ENCODE assay signal across 5 fruit fly cellular contexts in genomic region chr3L:21027657-21028255, dm6.
A peak's percentile ranks its signal among the peaks of the same experiment; 100 is the strongest.
TF ChIP-seq lines count a peak whose summit lies in the region.

Gene Pdss2 (plus strand): TSS chr3L:21027915.

- no peak for TF ChIP-seq CTCF in whole organism, embryonic (GFP tag; optimal IDR thresholded peaks at IDR 0.05; lab: Kevin White, UChicago)

TF ChIP-seq in whole organism, adult, 20 proteins besides CTCF, POLR2A, EP300 and RAD21 (continues in another document):
- no peak for TF ChIP-seq CG5204 (GFP tag; optimal IDR thresholded peaks at IDR 0.05; lab: Kevin White, UChicago)
- TF ChIP-seq toe (GFP tag; optimal IDR thresholded peaks at IDR 0.05; lab: Kevin White, UChicago): peak; percentile 86
- peak; percentile 74 for TF ChIP-seq CG12768 (GFP tag; optimal IDR thresholded peaks at IDR 0.05; lab: Kevin White, UChicago)
- TF ChIP-seq CG7101 (tag; optimal IDR thresholded peaks at IDR 0.05; lab: Kevin White, UChicago): peak; percentile 72
- peak; percentile 63 for TF ChIP-seq bab1 (GFP tag; optimal IDR thresholded peaks at IDR 0.05; lab: Kevin White, UChicago)
- peak; percentile 59 for TF ChIP-seq CG11617 (GFP tag; optimal IDR thresholded peaks at IDR 0.05; lab: Kevin White, UChicago)
- peak; percentile 76 for TF ChIP-seq Hr96 (GFP tag; optimal IDR thresholded peaks at IDR 0.05; lab: Kevin White, UChicago)
- TF ChIP-seq Clk (GFP tag; optimal IDR thresholded peaks at IDR 0.05; lab: Kevin White, UChicago): peak; percentile 63
- TF ChIP-seq kay (GFP tag; lab: Kevin White, UChicago; ENCODE audit: borderline replicate concordance): no peak
- TF ChIP-seq CG1620 (GFP tag; optimal IDR thresholded peaks at IDR 0.05; lab: Kevin White, UChicago): peak; percentile 78
- peak; percentile 49 for TF ChIP-seq Crg-1 (GFP tag; optimal IDR thresholded peaks at IDR 0.05; lab: Kevin White, UChicago)
- TF ChIP-seq ovo (GFP tag; optimal IDR thresholded peaks at IDR 0.05; lab: Kevin White, UChicago): peak; percentile 80
- TF ChIP-seq CG14711 (tag; optimal IDR thresholded peaks at IDR 0.05; lab: Kevin White, UChicago): peak; percentile 41
- TF ChIP-seq cic (GFP tag; optimal IDR thresholded peaks at IDR 0.05; lab: Kevin White, UChicago): no peak
- TF ChIP-seq pad (GFP tag; optimal IDR thresholded peaks at IDR 0.05; lab: Kevin White, UChicago): peak; percentile 55
- TF ChIP-seq CG7045 (GFP tag; optimal IDR thresholded peaks at IDR 0.05; lab: Kevin White, UChicago): peak; percentile 45
- peak; percentile 47 for TF ChIP-seq CG33017 (tag; optimal IDR thresholded peaks at IDR 0.05; lab: Kevin White, UChicago)
- TF ChIP-seq Mnt (GFP tag; optimal IDR thresholded peaks at IDR 0.05; lab: Kevin White, UChicago): peak; percentile 77

TF ChIP-seq in whole organism, embryonic, 481 proteins besides CTCF, POLR2A, EP300 and RAD21 (continues in another document):
- TF ChIP-seq HLH3B (GFP tag; IDR thresholded peaks at IDR 0.05; lab: Robert Waterston, UW) (peak; percentile 57; the same call in 1 of the 2 replicates), caup (GFP tag; optimal IDR thresholded peaks at IDR 0.05; lab: Kevin White, UChicago; ENCODE audit: severe bottlenecking) (peak; percentile 59), CG15269 (tag; optimal IDR thresholded peaks at IDR 0.05; lab: Kevin White, UChicago) (peak; percentile 68), CG3847 (GFP tag; IDR thresholded peaks at IDR 0.05; lab: Robert Waterston, UW) (peak; percentile 72), Atf6 (GFP tag; IDR thresholded peaks at IDR 0.05; lab: Robert Waterston, UW) (peak; percentile 57; the same call in 1 of the 2 replicates), en (GFP tag; optimal IDR thresholded peaks at IDR 0.05; lab: Kevin White, UChicago) (no peak), HLHmδ (GFP tag; optimal IDR thresholded peaks at IDR 0.05; lab: Kevin White, UChicago) (peak; percentile 77), CG12155 (GFP tag; optimal IDR thresholded peaks at IDR 0.05; lab: Kevin White, UChicago) (peak; percentile 73), Doc2 (GFP tag; IDR thresholded peaks at IDR 0.05; lab: Robert Waterston, UW) (no peak), Spps (tag; optimal IDR thresholded peaks at IDR 0.05; lab: Kevin White, UChicago) (no peak), otp (GFP tag; IDR thresholded peaks at IDR 0.05; lab: Robert Waterston, UW) (peak; percentile 43; the same call in 1 of the 3 replicates), Rx (GFP tag; IDR thresholded peaks at IDR 0.05; lab: Robert Waterston, UW) (peak; percentile 61), CG8281 (tag; optimal IDR thresholded peaks at IDR 0.05; lab: Kevin White, UChicago) (peak; percentile 26), CG9797 (GFP tag; optimal IDR thresholded peaks at IDR 0.05; lab: Kevin White, UChicago) (peak; percentile 84), CG14441 (GFP tag; IDR thresholded peaks at IDR 0.05; lab: Robert Waterston, UW) (peak; percentile 77), CG11093 (GFP tag; IDR thresholded peaks at IDR 0.05; lab: Robert Waterston, UW) (no peak), mirr (GFP tag; optimal IDR thresholded peaks at IDR 0.05; lab: Kevin White, UChicago) (peak; percentile 70), CG4730 (GFP tag; IDR thresholded peaks at IDR 0.05; lab: Robert Waterston, UW) (peak; percentile 63; the same call in 1 of the 2 replicates)

TF ChIP-seq in whole organism, prepupa, 60 proteins besides CTCF, POLR2A, EP300 and RAD21 (continues in another document):
- TF ChIP-seq fd85E (GFP tag; optimal IDR thresholded peaks at IDR 0.05; lab: Kevin White, UChicago) (no peak), CG16779 (tag; optimal IDR thresholded peaks at IDR 0.05; lab: Kevin White, UChicago) (no peak), CG6808 (GFP tag; optimal IDR thresholded peaks at IDR 0.05; lab: Kevin White, UChicago) (peak; percentile 30), CG6163 (GFP tag; IDR thresholded peaks at IDR 0.05; lab: Robert Waterston, UW) (peak; percentile 78), CG11902 (GFP tag; optimal IDR thresholded peaks at IDR 0.05; lab: Kevin White, UChicago) (peak; percentile 50), Ets96B (tag; optimal IDR thresholded peaks at IDR 0.05; lab: Kevin White, UChicago) (peak; percentile 41), CG3032 (tag; optimal IDR thresholded peaks at IDR 0.05; lab: Kevin White, UChicago) (peak; percentile 62), lz (GFP tag; optimal IDR thresholded peaks at IDR 0.05; lab: Kevin White, UChicago) (peak; percentile 76), CG15336 (GFP tag; IDR thresholded peaks at IDR 0.05; lab: Robert Waterston, UW) (peak; percentile 33; the same call in 1 of the 2 replicates), Hr39 (GFP tag; optimal IDR thresholded peaks at IDR 0.05; lab: Kevin White, UChicago) (peak; percentile 80), CG3919 (GFP tag; optimal IDR thresholded peaks at IDR 0.05; lab: Kevin White, UChicago) (peak; percentile 71), Blimp-1 (GFP tag; optimal IDR thresholded peaks at IDR 0.05; lab: Kevin White, UChicago) (peak; percentile 92), Ets21C (GFP tag; optimal IDR thresholded peaks at IDR 0.05; lab: Kevin White, UChicago) (peak; percentile 44), net (GFP tag; optimal IDR thresholded peaks at IDR 0.05; lab: Kevin White, UChicago) (peak; percentile 68), Eip75B (GFP tag; optimal IDR thresholded peaks at IDR 0.05; lab: Kevin White, UChicago) (peak; percentile 77), CG8319 (GFP tag; optimal IDR thresholded peaks at IDR 0.05; lab: Kevin White, UChicago) (peak; percentile 32), cyc (GFP tag; optimal IDR thresholded peaks at IDR 0.05; lab: Kevin White, UChicago) (peak; percentile 73), Sox102F (GFP tag; optimal IDR thresholded peaks at IDR 0.05; lab: Kevin White, UChicago) (peak; percentile 30), Hr38 (GFP tag; optimal IDR thresholded peaks at IDR 0.05; lab: Kevin White, UChicago) (no peak)

TF ChIP-seq in whole organism, pupa, 21 proteins besides CTCF, POLR2A, EP300 and RAD21:
- TF ChIP-seq CG14655 (GFP tag; optimal IDR thresholded peaks at IDR 0.05; lab: Kevin White, UChicago) (peak; percentile 58), CG34367 (tag; optimal IDR thresholded peaks at IDR 0.05; lab: Kevin White, UChicago) (peak; percentile 53), gl (tag; optimal IDR thresholded peaks at IDR 0.05; lab: Kevin White, UChicago) (peak; percentile 35), Ets98B (GFP tag; IDR thresholded peaks at IDR 0.05; lab: Robert Waterston, UW) (peak; percentile 67), rn (GFP tag; IDR thresholded peaks at IDR 0.05; lab: Robert Waterston, UW) (peak; percentile 58), Pif1B (GFP tag; optimal IDR thresholded peaks at IDR 0.05; lab: Kevin White, UChicago) (peak; percentile 27), fd96Ca (GFP tag; IDR thresholded peaks at IDR 0.05; lab: Robert Waterston, UW) (peak; percentile 77), CG32121 (GFP tag; IDR thresholded peaks at IDR 0.05; lab: Robert Waterston, UW) (peak; percentile 72), CG8159 (tag; optimal IDR thresholded peaks at IDR 0.05; lab: Kevin White, UChicago) (peak; percentile 57), EcR (GFP tag; optimal IDR thresholded peaks at IDR 0.05; lab: Kevin White, UChicago) (peak; percentile 69), D1 (tag; optimal IDR thresholded peaks at IDR 0.05; lab: Kevin White, UChicago) (no peak), CG15710 (tag; optimal IDR thresholded peaks at IDR 0.05; lab: Kevin White, UChicago) (peak; percentile 62), Pif1A (GFP tag; optimal IDR thresholded peaks at IDR 0.05; lab: Kevin White, UChicago) (peak; percentile 45), Snoo (tag; optimal IDR thresholded peaks at IDR 0.05; lab: Kevin White, UChicago) (peak; percentile 34), CG10348 (GFP tag; IDR thresholded peaks at IDR 0.05; lab: Robert Waterston, UW) (no peak), CG17806 (tag; optimal IDR thresholded peaks at IDR 0.05; lab: Kevin White, UChicago) (peak; percentile 50), CG8301 (tag; optimal IDR thresholded peaks at IDR 0.05; lab: Kevin White, UChicago) (peak; percentile 15), CG4496 (GFP tag; IDR thresholded peaks at IDR 0.05; lab: Robert Waterston, UW) (peak; percentile 83), CG12605 (GFP tag; IDR thresholded peaks at IDR 0.05; lab: Robert Waterston, UW) (peak; percentile 69), CG9948 (tag; optimal IDR thresholded peaks at IDR 0.05; lab: Kevin White, UChicago) (peak; percentile 47), CG13204 (GFP tag; optimal IDR thresholded peaks at IDR 0.05; lab: Kevin White, UChicago) (peak; percentile 100)

TF ChIP-seq in whole organism, wandering third instar larva, 38 proteins besides CTCF, POLR2A, EP300 and RAD21 (continues in another document):
- no peak for TF ChIP-seq Myc (optimal IDR thresholded peaks at IDR 0.05; lab: Kevin White, UChicago)
- TF ChIP-seq CG9705 (GFP tag; optimal IDR thresholded peaks at IDR 0.05; lab: Kevin White, UChicago): peak; percentile 58
- TF ChIP-seq fru (GFP tag; optimal IDR thresholded peaks at IDR 0.05; lab: Kevin White, UChicago): peak; percentile 8
- peak; percentile 64 for TF ChIP-seq ey (GFP tag; optimal IDR thresholded peaks at IDR 0.05; lab: Kevin White, UChicago)
- no peak for TF ChIP-seq tai (GFP tag; optimal IDR thresholded peaks at IDR 0.05; lab: Kevin White, UChicago)
- TF ChIP-seq Sp1 (GFP tag; optimal IDR thresholded peaks at IDR 0.05; lab: Kevin White, UChicago): peak; percentile 62
- peak; percentile 71 for TF ChIP-seq h (GFP tag; optimal IDR thresholded peaks at IDR 0.05; lab: Kevin White, UChicago)
- TF ChIP-seq br (GFP tag; optimal IDR thresholded peaks at IDR 0.05; lab: Kevin White, UChicago): peak; percentile 48
- peak; percentile 82 for TF ChIP-seq woc (GFP tag; optimal IDR thresholded peaks at IDR 0.05; lab: Kevin White, UChicago)
- peak; percentile 79 for TF ChIP-seq Hr83 (GFP tag; optimal IDR thresholded peaks at IDR 0.05; lab: Kevin White, UChicago; ENCODE audit: poor library complexity, severe bottlenecking)
- peak; percentile 79 for TF ChIP-seq HLH106 (tag; optimal IDR thresholded peaks at IDR 0.05; lab: Kevin White, UChicago)
- peak; percentile 89 for TF ChIP-seq jim (GFP tag; optimal IDR thresholded peaks at IDR 0.05; lab: Kevin White, UChicago)
- TF ChIP-seq rgr (GFP tag; optimal IDR thresholded peaks at IDR 0.05; lab: Kevin White, UChicago): peak; percentile 56
- peak in 1 of 2 experiments; percentile 81 for TF ChIP-seq foxo (GFP tag; optimal IDR thresholded peaks at IDR 0.05; lab: Kevin White, UChicago)
- peak; percentile 45 for TF ChIP-seq Dif (GFP tag; optimal IDR thresholded peaks at IDR 0.05; lab: Kevin White, UChicago; ENCODE audit: partially characterized antibody)
- peak; percentile 72 for TF ChIP-seq Hnf4 (GFP tag; optimal IDR thresholded peaks at IDR 0.05; lab: Kevin White, UChicago)
- peak; percentile 14 for TF ChIP-seq brk (GFP tag; optimal IDR thresholded peaks at IDR 0.05; lab: Kevin White, UChicago)
- no peak for TF ChIP-seq Rel (GFP tag; optimal IDR thresholded peaks at IDR 0.05; lab: Kevin White, UChicago)
- TF ChIP-seq Rel (tag; optimal IDR thresholded peaks at IDR 0.05; lab: Kevin White, UChicago): peak; percentile 33
- peak in 1 of 2 experiments; percentile 9 for TF ChIP-seq dl (GFP tag; optimal IDR thresholded peaks at IDR 0.05; lab: Kevin White, UChicago; ENCODE audit: insufficient read depth in 1 of 2, partially characterized antibody in 2 of 2)
- peak; percentile 48 for TF ChIP-seq dmrt93B (GFP tag; optimal IDR thresholded peaks at IDR 0.05; lab: Kevin White, UChicago)
- no peak for TF ChIP-seq Abd-B (GFP tag; optimal IDR thresholded peaks at IDR 0.05; lab: Kevin White, UChicago)
- peak; percentile 62 for TF ChIP-seq sv (GFP tag; optimal IDR thresholded peaks at IDR 0.05; lab: Kevin White, UChicago)
